Worm (Caenorhabditis elegans): ENCODE measurements around the gene unc-53.
A peak's percentile ranks its signal among the peaks of the same experiment; 100 is the strongest.

ce11 chrII:11015734-11016133, 73.5 kb downstream of the unc-53 start:
- TF ChIP-seq unc-62 (GFP tag; optimal IDR thresholded peaks at IDR 0.05 in 1 of 2) (no peak), unc-62 (tag; optimal IDR thresholded peaks at IDR 0.05) (no peak), dpl-1 (GFP tag; optimal IDR thresholded peaks at IDR 0.05) (no peak), ama-1 (optimal IDR thresholded peaks at IDR 0.05) (no peak), madf-5 (GFP tag; IDR thresholded peaks at IDR 0.05) (peak in 1 of 2 experiments; percentile 96; a peak in 2 of 4 replicates), fkh-10 (GFP tag; optimal IDR thresholded peaks at IDR 0.05) (no peak), zag-1 (tag; optimal IDR thresholded peaks at IDR 0.05) (no peak), mep-1 (tag; optimal IDR thresholded peaks at IDR 0.05) (no peak), Y75B8A.6 (GFP tag; IDR thresholded peaks at IDR 0.05) (no peak)
